Worm (Caenorhabditis elegans) whole organism, L3 larva: ENCODE results near the gene srx-60.

ENCODE experiments used
- ceh-16 ChIP-seq: sonication (generic microtip); optimal IDR thresholded peaks from 2 replicates; lab custom pipeline; 2017; ENCODE audit warnings: missing biosample characterization, missing genetic modification characterization
- elt-2 ChIP-seq: sonication (generic microtip); optimal IDR thresholded peaks from 2 replicates; lab custom pipeline; 2016; ENCODE audit warnings: missing genetic modification reagents, mild to moderate bottlenecking, missing genetic modification characterization, missing compliant biosample characterization
- nhr-12 ChIP-seq: fragments of 150-350 bp; optimal IDR thresholded peaks from 2 replicates; lab custom pipeline; 2014; ENCODE audit warnings: missing biosample characterization, missing genetic modification characterization
- snpc-4 ChIP-seq: fragments of 150-350 bp; optimal IDR thresholded peaks from 2 replicates; lab custom pipeline; 2014; ENCODE audit warnings: missing biosample characterization, missing genetic modification characterization
- tbx-2 ChIP-seq: sonication (generic microtip); optimal IDR thresholded peaks from 2 replicates; lab custom pipeline; 2016; ENCODE audit warnings: mild to moderate bottlenecking, missing genetic modification characterization, missing compliant biosample characterization

DNA sequence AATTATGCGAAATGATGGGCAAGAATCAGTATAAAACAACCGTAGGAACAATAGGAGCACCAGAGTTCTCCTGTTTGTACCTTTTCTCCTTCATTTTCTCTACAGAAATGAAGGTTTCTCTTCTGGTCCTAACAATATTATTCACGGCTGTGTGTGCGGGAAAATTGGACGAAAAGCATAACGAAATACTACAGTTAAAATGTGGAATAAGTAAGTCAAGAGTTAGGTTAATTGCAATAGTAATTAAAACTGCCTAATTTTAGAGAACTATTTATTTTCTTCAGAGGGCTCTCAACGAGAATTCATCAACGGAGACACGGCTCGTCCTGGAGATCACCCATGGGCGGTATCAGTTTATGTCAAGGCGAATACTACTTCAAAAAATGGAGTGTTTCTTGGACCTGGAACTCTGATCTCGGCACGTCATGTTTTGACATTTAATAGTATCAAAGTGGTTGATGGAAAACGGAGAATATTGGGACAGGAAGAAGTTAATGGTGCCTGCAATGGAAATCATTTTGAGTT, 48.7 kb downstream of the srx-60 start, which contains the start of gene try-12:
- TF ChIP-seq ceh-16 (tag; lab: Kevin White, UChicago) (no peak), elt-2 (tag; lab: Kevin White, UChicago) (no peak), snpc-4 (no peak), tbx-2 (tag; lab: Kevin White, UChicago) (no peak), nhr-12 (tag; lab: Kevin White, UChicago) (no peak)
